Worm (Caenorhabditis elegans) whole organism, L4 larva: ENCODE data around the gene hst-3.2.

ENCODE experiments used
- F37D6.2 ChIP-seq: sonication (generic microtip); optimal IDR thresholded peaks from 2 replicates; lab custom pipeline; 2016; ENCODE audit warnings: mild to moderate bottlenecking, missing genetic modification characterization, missing compliant biosample characterization
- F44E2.7 ChIP-seq: fragments of 200-800 bp; sonication (Bioruptor generic); IDR thresholded peaks from 2 replicates; pipeline ENCODE4 v2.1.2; 2022; ENCODE audit warnings: missing genetic modification characterization, missing compliant biosample characterization
- aha-1 ChIP-seq: fragments of 150-350 bp; peaks from one replicate; lab custom pipeline; 2014; ENCODE audit warnings: missing biosample characterization, missing genetic modification characterization
- aly-2 ChIP-seq: sonication (generic microtip); optimal IDR thresholded peaks from 2 replicates; lab custom pipeline; 2018; ENCODE audit warnings: missing biosample characterization, missing genetic modification characterization
- ceh-62 ChIP-seq: sonication (generic microtip); optimal IDR thresholded peaks from 2 replicates; lab custom pipeline; 2017; ENCODE audit warnings: missing biosample characterization, missing genetic modification characterization
- daf-16 ChIP-seq, 3 experiments: sonication (generic microtip); optimal IDR thresholded peaks; 2 replicates each; lab custom pipeline; 2016 to 2017; ENCODE audit warnings: missing genetic modification characterization in 3 of 3, missing genetic modification reagents in 3 of 3, mild to moderate bottlenecking in 2 of 3, missing compliant biosample characterization in 2 of 3, missing biosample characterization in 1 of 3, moderate library complexity in 1 of 3
- daf-8 ChIP-seq: fragments of 200-800 bp; sonication (Bioruptor generic); IDR thresholded peaks from 2 replicates; pipeline ENCODE4 v1.3.6; 2022; ENCODE audit warnings: missing genetic modification characterization, missing compliant biosample characterization
- dmd-9 ChIP-seq: fragments of 200-800 bp; sonication (Bioruptor generic); IDR thresholded peaks from 2 replicates; pipeline ENCODE4 v1.3.6; 2022; ENCODE audit warnings: missing genetic modification reagents, missing genetic modification characterization, missing compliant biosample characterization
- egl-43 ChIP-seq: fragments of 200-800 bp; sonication (Bioruptor generic); IDR thresholded peaks from 2 replicates; pipeline ENCODE4 v1.3.6; 2022; ENCODE audit warnings: missing genetic modification reagents, missing genetic modification characterization, missing compliant biosample characterization
- fkh-10 ChIP-seq: fragments of 150-350 bp; optimal IDR thresholded peaks from 2 replicates; lab custom pipeline; 2014; ENCODE audit warnings: missing biosample characterization, missing genetic modification reagents, missing genetic modification characterization
- gei-8 ChIP-seq: fragments of 200-800 bp; sonication (Bioruptor generic); optimal IDR thresholded peaks from 2 replicates; lab custom pipeline; 2018; ENCODE audit warnings: mild to moderate bottlenecking, missing genetic modification characterization, missing compliant biosample characterization
- hif-1 ChIP-seq, 2 experiments: sonication (generic microtip); optimal IDR thresholded peaks; 2 replicates each; lab custom pipeline; 2016 to 2017; ENCODE audit warnings: missing compliant biosample characterization in 2 of 2, missing genetic modification characterization in 2 of 2, missing genetic modification reagents in 2 of 2, missing genotype in 2 of 2, mild to moderate bottlenecking in 1 of 2
- hlh-11 ChIP-seq: fragments of 200-800 bp; sonication (Bioruptor generic); optimal IDR thresholded peaks from 2 replicates; lab custom pipeline; 2018; ENCODE audit warnings: mild to moderate bottlenecking, missing genetic modification characterization, missing compliant biosample characterization
- hlh-30 ChIP-seq: sonication (generic microtip); optimal IDR thresholded peaks from 2 replicates; lab custom pipeline; 2017; ENCODE audit warnings: antibody characterized with exemption, mild to moderate bottlenecking, missing genetic modification characterization, missing compliant biosample characterization; ENCODE audit not compliant: insufficient read depth
- lim-7 ChIP-seq: fragments of 200-800 bp; sonication (Bioruptor generic); IDR thresholded peaks from 2 replicates; pipeline ENCODE4 v1.3.6; 2022; ENCODE audit warnings: missing genetic modification characterization, missing compliant biosample characterization
- lir-3 ChIP-seq: sonication (generic microtip); optimal IDR thresholded peaks from 2 replicates; lab custom pipeline; 2016; ENCODE audit warnings: mild to moderate bottlenecking, missing genetic modification characterization, missing compliant biosample characterization
- madf-9 ChIP-seq: fragments of 200-800 bp; sonication (Bioruptor generic); conservative IDR thresholded peaks from 2 replicates; pipeline ENCODE4 v1.3.6; 2022; ENCODE audit warnings: missing genetic modification reagents, missing genetic modification characterization, missing compliant biosample characterization
- mdl-1 ChIP-seq, 2 experiments: fragments of 150-350 bp in 1 of 2; sonication (generic microtip) in 1 of 2; optimal IDR thresholded peaks; 2 replicates each; lab custom pipeline; 2014 to 2017; ENCODE audit warnings: missing biosample characterization in 2 of 2, missing genetic modification characterization in 2 of 2
- mxl-3 ChIP-seq: fragments of 200-800 bp; sonication (Bioruptor generic); optimal IDR thresholded peaks from 2 replicates; lab custom pipeline; 2018; ENCODE audit warnings: mild to moderate bottlenecking, missing genetic modification characterization, missing compliant biosample characterization
- nhr-11 ChIP-seq: fragments of 150-350 bp; optimal IDR thresholded peaks from 2 replicates; lab custom pipeline; 2014; ENCODE audit warnings: missing biosample characterization, missing genetic modification characterization
- nhr-28 ChIP-seq: fragments of 150-350 bp; optimal IDR thresholded peaks from 2 replicates; lab custom pipeline; 2014; ENCODE audit warnings: missing biosample characterization, missing genetic modification characterization
- nhr-42 ChIP-seq: fragments of 200-800 bp; sonication (Bioruptor generic); IDR thresholded peaks from 2 replicates; pipeline ENCODE4 v1.3.6; 2022; ENCODE audit warnings: missing genetic modification characterization, missing compliant biosample characterization
- nhr-48 ChIP-seq: sonication (generic microtip); optimal IDR thresholded peaks from 2 replicates; lab custom pipeline; 2016; ENCODE audit warnings: mild to moderate bottlenecking, missing genetic modification characterization, missing compliant biosample characterization
- set-16 ChIP-seq: fragments of 200-800 bp; sonication (Bioruptor generic); IDR thresholded peaks from 2 replicates; pipeline ENCODE4 v1.3.6; 2022; ENCODE audit warnings: missing genetic modification reagents, missing genetic modification characterization, missing compliant biosample characterization
- snpc-1.2 ChIP-seq: fragments of 200-800 bp; sonication (Bioruptor generic); IDR thresholded peaks from 2 replicates; pipeline ENCODE4 v1.3.6; 2022; ENCODE audit warnings: missing genetic modification reagents, missing genetic modification characterization, missing compliant biosample characterization
- tag-97 ChIP-seq: fragments of 200-800 bp; sonication (Bioruptor generic); IDR thresholded peaks from 2 replicates; pipeline ENCODE4 v1.3.6; 2022; ENCODE audit warnings: missing genetic modification characterization, missing compliant biosample characterization
- unc-130 ChIP-seq: sonication (generic microtip); optimal IDR thresholded peaks from 2 replicates; lab custom pipeline; 2016; ENCODE audit warnings: missing genetic modification reagents, missing genetic modification characterization, missing compliant biosample characterization
- unc-62 ChIP-seq, 3 experiments: fragments of 150-350 bp in 1 of 3; sonication (generic microtip); optimal IDR thresholded peaks in 2 of 3; peaks in 1 of 3; 1 replicate in 1 of 3; 2 replicates in 2 of 3; lab custom pipeline; 2014 to 2017; ENCODE audit warnings: missing biosample characterization in 3 of 3, missing genetic modification characterization in 3 of 3, missing genetic modification reagents in 3 of 3, missing genotype in 1 of 3

Gene hst-3.2

ce11 chrX:2950234-2950633, 26.4 kb upstream of the hst-3.2 start:
- no peak for TF ChIP-seq F44E2.7
- TF ChIP-seq daf-16 (GFP tag; optimal IDR thresholded peaks at IDR 0.05; lab: Kevin White, UChicago): peak in 1 of 2 experiments; percentile 77
- no peak for TF ChIP-seq daf-16 (tag; optimal IDR thresholded peaks at IDR 0.05; lab: Kevin White, UChicago)
- peak; percentile 19 for TF ChIP-seq hlh-11
- TF ChIP-seq nhr-11 (tag; lab: Kevin White, UChicago): peak; percentile 6
- TF ChIP-seq madf-9 (GFP tag; lab: Robert Waterston, UW): 0 out of 2 replicates have a peak, but pooled peaks have one; percentile 12
- no peak for TF ChIP-seq aly-2 (tag; lab: Kevin White, UChicago)

ce11 chrX:2946508-2947005, 22.8 kb upstream of the hst-3.2 start, which contains the start of the genes Y41G9A.10 and Y41G9A.5:
TSS of gene Y41G9A.10 (minus strand) at chrX:2946558.
TSS of gene Y41G9A.5 (plus strand) at chrX:2946667.
- TF ChIP-seq unc-62 (GFP tag; optimal IDR thresholded peaks at IDR 0.05 in 1 of 2; lab: Kevin White, UChicago) (peak in 1 of 2 experiments; percentile 62), unc-62 (tag; optimal IDR thresholded peaks at IDR 0.05; lab: Kevin White, UChicago) (no peak), egl-43 (GFP tag; lab: Robert Waterston, UW) (no peak), hif-1 (tag; optimal IDR thresholded peaks at IDR 0.05; lab: Kevin White, UChicago) (no peak), mxl-3 (GFP tag; lab: Kevin White, UChicago) (peak; percentile 41), nhr-28 (tag; lab: Kevin White, UChicago) (peak; percentile 30), aha-1 (tag; lab: Kevin White, UChicago) (peak; percentile 93), hlh-30 (tag; lab: Kevin White, UChicago) (peak; percentile 48)

- TF ChIP-seq daf-8 (GFP tag; lab: Robert Waterston, UW) (no peak), fkh-10 (GFP tag; lab: Kevin White, UChicago) (no peak), set-16 (GFP tag; lab: Robert Waterston, UW) (peak; percentile 54)
These were observed 22.2 kb upstream of the hst-3.2 start for ce11 chrX:2945950-2946349.

ce11 chrX:2943611-2944010, 19.8 kb upstream of the hst-3.2 start:
- TF ChIP-seq mdl-1 (tag; optimal IDR thresholded peaks at IDR 0.05; lab: Kevin White, UChicago) (no peak), gei-8 (GFP tag; lab: Kevin White, UChicago) (no peak), unc-62 (GFP tag; optimal IDR thresholded peaks at IDR 0.05 in 1 of 2; lab: Kevin White, UChicago) (peak in 1 of 2 experiments; percentile 91), unc-62 (tag; optimal IDR thresholded peaks at IDR 0.05; lab: Kevin White, UChicago) (no peak)
- TF ChIP-seq, all 104 proteins: peak for 1

- TF ChIP-seq nhr-48 (tag; lab: Kevin White, UChicago): no peak
- no peak for TF ChIP-seq ceh-62 (tag; lab: Kevin White, UChicago)
- TF ChIP-seq aly-2 (tag; lab: Kevin White, UChicago): no peak
- TF ChIP-seq set-16 (GFP tag; lab: Robert Waterston, UW): peak; percentile 83
- no peak for TF ChIP-seq hlh-30 (tag; lab: Kevin White, UChicago)
- TF ChIP-seq tag-97: 0 out of 2 replicates have a peak, but pooled peaks have one; percentile 58
- TF ChIP-seq aha-1 (tag; lab: Kevin White, UChicago): no peak
- no peak for TF ChIP-seq daf-16 (GFP tag; optimal IDR thresholded peaks at IDR 0.05; lab: Kevin White, UChicago)
- no peak for TF ChIP-seq daf-16 (tag; optimal IDR thresholded peaks at IDR 0.05; lab: Kevin White, UChicago)
- 0 out of 2 replicates have a peak, but pooled peaks have one; percentile 18 for TF ChIP-seq nhr-42 (GFP tag; lab: Robert Waterston, UW)
- no peak for TF ChIP-seq dmd-9 (GFP tag; lab: Robert Waterston, UW)
- TF ChIP-seq F44E2.7: 0 out of 2 replicates have a peak, but pooled peaks have one; percentile 42
- no peak for TF ChIP-seq F37D6.2 (tag; lab: Kevin White, UChicago)
- no peak for TF ChIP-seq lim-7 (GFP tag; lab: Robert Waterston, UW)
- TF ChIP-seq hif-1 (tag; optimal IDR thresholded peaks at IDR 0.05; lab: Kevin White, UChicago): no peak
- TF ChIP-seq lir-3 (tag; lab: Kevin White, UChicago): no peak
- peak; percentile 59; the same call in 1 of the 2 replicates for TF ChIP-seq egl-43 (GFP tag; lab: Robert Waterston, UW)
- no peak for TF ChIP-seq snpc-1.2 (GFP tag; lab: Robert Waterston, UW)
- no peak for TF ChIP-seq mxl-3 (GFP tag; lab: Kevin White, UChicago)
- TF ChIP-seq unc-130 (GFP tag; lab: Kevin White, UChicago): no peak
These were observed 18.5 kb upstream of the hst-3.2 start for ce11 chrX:2942327-2942726.
